Fruit fly (Drosophila melanogaster): ENCODE data around the gene RagA-B.

RagA-B gene

dm6 chr3R:8984602-8985074, 523 bp upstream of the RagA-B start, which contains the start of gene CG11970:
CG11970 (plus strand) TSS chr3R:8984718.
- TF ChIP-seq Sin3A (optimal IDR thresholded peaks at IDR 0.05) (no peak), ttk (optimal IDR thresholded peaks at IDR 0.05) (no peak), psq (optimal IDR thresholded peaks at IDR 0.05) (no peak), insv (optimal IDR thresholded peaks at IDR 0.05) (no peak), Myc (optimal IDR thresholded peaks at IDR 0.05) (no peak), h (optimal IDR thresholded peaks at IDR 0.05) (no peak)

- no peak for TF ChIP-seq Sin3A (optimal IDR thresholded peaks at IDR 0.05)
- no peak for TF ChIP-seq insv (optimal IDR thresholded peaks at IDR 0.05)
- no peak for TF ChIP-seq h (optimal IDR thresholded peaks at IDR 0.05)
- no peak for TF ChIP-seq ttk (optimal IDR thresholded peaks at IDR 0.05)
- TF ChIP-seq psq (optimal IDR thresholded peaks at IDR 0.05), result no peak
- no peak for TF ChIP-seq Myc (optimal IDR thresholded peaks at IDR 0.05)
These were observed 2.7 kb downstream of the RagA-B start for dm6 chr3R:8981209-8981996.

DNA sequence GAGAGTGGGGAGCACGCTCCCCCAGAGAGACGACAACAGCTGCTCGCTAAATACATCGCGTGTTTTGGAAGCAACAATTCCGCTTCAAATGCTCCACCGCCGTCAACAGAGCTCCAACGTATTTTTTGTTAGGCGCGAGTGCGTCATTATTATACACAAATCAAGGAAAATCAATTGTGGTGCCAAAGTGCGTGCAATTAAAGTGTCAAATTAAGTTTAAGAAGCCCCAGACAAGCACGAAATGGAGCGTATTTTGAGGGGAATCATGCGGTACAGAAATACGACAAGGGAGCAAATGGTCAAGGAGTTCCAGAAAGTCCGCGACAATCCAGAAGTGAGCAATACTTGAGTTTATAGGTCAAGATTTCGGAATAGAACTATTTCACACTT, 3.3 kb downstream of the RagA-B start, which contains the start of gene CAHbeta:
CAHbeta (plus strand) TSS at position 85 of the 390 bp plus-strand sequence.
- TF ChIP-seq Sin3A (optimal IDR thresholded peaks at IDR 0.05) (no peak), ttk (optimal IDR thresholded peaks at IDR 0.05) (no peak), Myc (optimal IDR thresholded peaks at IDR 0.05) (no peak), insv (optimal IDR thresholded peaks at IDR 0.05) (no peak), h (optimal IDR thresholded peaks at IDR 0.05) (no peak), psq (optimal IDR thresholded peaks at IDR 0.05) (no peak)

DNA sequence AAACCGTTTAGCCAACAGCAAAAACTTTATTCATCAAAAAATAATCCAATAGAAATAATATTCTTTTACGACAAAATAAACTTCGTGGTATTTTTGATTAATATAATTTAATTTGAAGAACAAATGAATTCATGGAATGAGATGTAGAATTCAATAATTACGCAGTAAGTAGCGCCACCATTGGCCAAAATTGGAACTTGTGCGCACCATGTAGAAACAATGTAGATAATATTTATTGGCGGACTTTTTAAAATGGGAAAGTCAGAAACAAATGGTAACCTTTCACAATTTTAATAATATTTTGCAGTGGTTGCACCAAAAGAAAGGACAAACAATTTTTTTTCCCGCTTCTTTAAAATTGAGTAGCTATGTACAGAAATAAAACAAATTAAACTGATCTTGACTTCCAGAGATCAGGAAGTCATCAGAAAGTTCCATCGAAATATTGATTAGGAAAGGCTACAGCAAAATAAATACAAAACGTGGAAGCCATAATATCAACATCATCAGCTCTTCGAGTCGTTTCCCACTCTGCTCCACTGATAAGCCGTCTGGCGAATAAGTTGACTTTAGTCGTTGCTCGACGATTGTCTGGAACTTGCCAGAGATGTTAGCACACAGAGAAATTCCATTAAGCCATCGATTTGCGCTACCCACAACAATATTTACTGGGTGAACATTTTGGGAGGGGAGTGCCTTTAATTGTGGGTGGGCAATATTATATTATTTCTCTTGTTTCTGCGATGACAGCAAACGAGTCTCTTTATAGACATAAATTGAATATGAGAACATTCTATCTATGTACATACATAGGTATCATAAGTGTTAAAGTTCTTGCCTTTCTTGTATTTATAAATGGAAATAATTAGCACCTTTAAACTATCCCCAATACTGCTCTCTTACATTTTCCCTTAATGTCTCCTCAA, 4.0 kb downstream of the RagA-B start:
- no peak for TF ChIP-seq insv (optimal IDR thresholded peaks at IDR 0.05)
- TF ChIP-seq Sin3A (optimal IDR thresholded peaks at IDR 0.05), result no peak
- no peak for TF ChIP-seq psq (optimal IDR thresholded peaks at IDR 0.05)
- no peak for TF ChIP-seq ttk (optimal IDR thresholded peaks at IDR 0.05)
- TF ChIP-seq h (optimal IDR thresholded peaks at IDR 0.05), result no peak
- no peak for TF ChIP-seq Myc (optimal IDR thresholded peaks at IDR 0.05)

- TF ChIP-seq ttk (optimal IDR thresholded peaks at IDR 0.05) (no peak), psq (optimal IDR thresholded peaks at IDR 0.05) (no peak), Sin3A (optimal IDR thresholded peaks at IDR 0.05) (no peak), Myc (optimal IDR thresholded peaks at IDR 0.05) (no peak), insv (optimal IDR thresholded peaks at IDR 0.05) (no peak)
These were observed 5.3 kb downstream of the RagA-B start for dm6 chr3R:8978768-8979167.

DNA sequence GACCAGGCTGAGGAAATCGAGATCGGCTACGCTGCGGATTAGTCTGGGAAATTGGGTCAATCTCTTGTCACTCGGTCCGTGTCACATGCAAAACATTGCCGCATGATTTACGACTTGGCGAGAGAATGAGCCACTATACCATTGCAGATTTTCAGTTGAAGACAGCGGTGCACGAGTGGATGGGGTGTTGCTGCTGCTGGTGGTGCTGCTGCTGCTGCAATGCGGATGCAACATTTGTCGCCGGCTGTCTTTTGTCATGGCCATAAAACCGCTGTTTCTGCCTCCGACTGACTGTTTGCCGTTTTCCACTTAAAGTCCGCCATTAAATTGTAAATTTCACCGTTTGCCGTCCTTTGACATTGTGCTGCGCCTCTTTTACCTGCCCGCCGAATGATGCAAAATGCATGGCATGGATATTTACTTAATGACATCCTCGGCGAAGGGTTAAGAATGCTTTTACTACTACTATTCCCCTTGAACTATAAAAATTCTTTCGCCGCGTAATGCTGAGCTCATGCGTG, 8.0 kb downstream of the RagA-B start:
- TF ChIP-seq h (optimal IDR thresholded peaks at IDR 0.05), result no peak
- TF ChIP-seq psq (optimal IDR thresholded peaks at IDR 0.05), result no peak
- no peak for TF ChIP-seq ttk (optimal IDR thresholded peaks at IDR 0.05)

DNA sequence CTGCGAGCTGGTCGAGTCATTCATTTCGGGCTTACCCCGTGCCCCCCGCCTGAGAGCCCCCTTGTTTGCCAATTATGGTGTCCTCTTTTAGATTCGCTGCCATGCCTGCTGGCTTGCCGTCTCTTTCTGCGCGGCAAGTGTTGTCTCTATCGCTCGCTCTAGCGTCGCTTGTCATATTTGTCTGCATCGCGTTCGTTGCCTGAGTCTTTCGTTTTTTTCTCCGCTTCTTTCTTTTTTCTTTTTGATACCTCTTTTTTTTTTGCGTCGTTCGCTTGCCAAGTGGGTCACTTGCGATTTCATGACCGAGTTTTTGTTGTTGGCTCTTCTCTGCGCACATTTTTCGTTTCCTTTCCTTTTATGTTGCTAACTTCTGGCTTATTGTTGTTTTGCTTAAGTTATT, 12.3 kb downstream of the RagA-B start:
- TF ChIP-seq h (optimal IDR thresholded peaks at IDR 0.05) (no peak), psq (optimal IDR thresholded peaks at IDR 0.05) (no peak), insv (optimal IDR thresholded peaks at IDR 0.05) (no peak), Myc (optimal IDR thresholded peaks at IDR 0.05) (no peak), Sin3A (optimal IDR thresholded peaks at IDR 0.05) (no peak), ttk (optimal IDR thresholded peaks at IDR 0.05) (no peak)

DNA sequence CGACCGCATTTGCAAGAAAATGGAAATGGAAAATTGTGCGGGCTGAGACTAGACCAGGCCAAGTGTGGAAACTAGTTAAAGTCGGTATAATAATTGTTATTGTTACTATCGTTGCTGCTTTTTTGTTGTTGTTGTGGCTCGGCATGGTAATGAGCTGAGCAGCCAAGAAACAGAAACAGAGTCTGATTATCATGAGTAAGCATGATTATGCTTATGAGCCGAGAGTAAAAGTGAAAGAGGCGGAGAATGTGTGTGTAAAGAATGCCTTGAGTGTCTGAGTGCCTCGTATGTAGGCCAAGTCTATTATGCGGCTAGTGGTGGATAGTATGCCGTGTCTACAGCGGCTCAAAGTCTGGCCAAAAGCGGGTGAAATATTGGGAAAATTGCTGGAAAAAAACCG, 13.4 kb downstream of the RagA-B start:
- TF ChIP-seq insv (optimal IDR thresholded peaks at IDR 0.05), result no peak
- TF ChIP-seq Myc (optimal IDR thresholded peaks at IDR 0.05), result no peak
- no peak for TF ChIP-seq ttk (optimal IDR thresholded peaks at IDR 0.05)
- no peak for TF ChIP-seq psq (optimal IDR thresholded peaks at IDR 0.05)
- TF ChIP-seq h (optimal IDR thresholded peaks at IDR 0.05), result no peak
- TF ChIP-seq Sin3A (optimal IDR thresholded peaks at IDR 0.05), result no peak

- TF ChIP-seq psq (optimal IDR thresholded peaks at IDR 0.05), result no peak
- no peak for TF ChIP-seq insv (optimal IDR thresholded peaks at IDR 0.05)
- no peak for TF ChIP-seq Myc (optimal IDR thresholded peaks at IDR 0.05)
- TF ChIP-seq ttk (optimal IDR thresholded peaks at IDR 0.05), result no peak
- TF ChIP-seq h (optimal IDR thresholded peaks at IDR 0.05), result no peak
- no peak for TF ChIP-seq Sin3A (optimal IDR thresholded peaks at IDR 0.05)
These were observed 14.2 kb downstream of the RagA-B start for dm6 chr3R:8969926-8970306.

dm6 chr3R:8969301-8969925, 14.7 kb downstream of the RagA-B start:
- TF ChIP-seq psq (optimal IDR thresholded peaks at IDR 0.05) (no peak), h (optimal IDR thresholded peaks at IDR 0.05) (no peak), ttk (optimal IDR thresholded peaks at IDR 0.05) (no peak), Myc (optimal IDR thresholded peaks at IDR 0.05) (no peak), insv (optimal IDR thresholded peaks at IDR 0.05) (no peak), Sin3A (optimal IDR thresholded peaks at IDR 0.05) (no peak)

DNA sequence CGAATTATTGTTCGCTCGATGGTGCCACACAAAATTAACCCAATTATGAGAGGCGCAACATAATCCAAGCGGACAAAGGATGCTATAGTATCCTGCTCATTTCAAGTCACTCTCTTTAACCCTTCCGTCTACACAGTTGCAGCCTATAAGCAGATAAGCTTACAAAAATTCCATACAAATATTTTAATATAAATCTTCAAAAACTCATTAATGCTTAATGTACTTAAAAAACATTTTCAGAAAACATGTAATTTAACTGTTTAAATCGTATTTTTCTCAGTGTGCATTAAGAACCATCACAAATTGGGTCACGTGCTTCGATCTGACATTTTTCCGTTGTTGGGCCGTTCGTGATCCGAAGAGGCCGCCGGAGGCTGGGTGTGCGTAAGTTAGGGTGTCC, 15.3 kb downstream of the RagA-B start:
- no peak for TF ChIP-seq Myc (optimal IDR thresholded peaks at IDR 0.05)
- TF ChIP-seq Sin3A (optimal IDR thresholded peaks at IDR 0.05), result no peak
- no peak for TF ChIP-seq insv (optimal IDR thresholded peaks at IDR 0.05)
- no peak for TF ChIP-seq ttk (optimal IDR thresholded peaks at IDR 0.05)
- TF ChIP-seq psq (optimal IDR thresholded peaks at IDR 0.05), result no peak
- TF ChIP-seq h (optimal IDR thresholded peaks at IDR 0.05), result no peak

Measured in Kc167 (cell line).